Worm (Caenorhabditis elegans) whole organism, L1 larva: ENCODE data around the gene T21B4.3.

Source experiments
- C04F5.9 ChIP-seq: sonication (generic microtip); optimal IDR thresholded peaks from 2 replicates; lab custom pipeline; 2016; ENCODE audit warnings: missing genetic modification characterization, missing compliant biosample characterization
- C16A3.4 ChIP-seq: fragments of 150-350 bp; optimal IDR thresholded peaks from 2 replicates; lab custom pipeline; 2014; ENCODE audit warnings: missing biosample characterization, missing genetic modification characterization
- F16B12.6 ChIP-seq: fragments of 150-350 bp; optimal IDR thresholded peaks from 2 replicates; lab custom pipeline; 2014; ENCODE audit warnings: missing biosample characterization, missing genetic modification characterization
- Y116A8C.19 ChIP-seq: sonication (generic microtip); optimal IDR thresholded peaks from 2 replicates; lab custom pipeline; 2016; ENCODE audit warnings: missing compliant biosample characterization, missing genetic modification characterization, borderline replicate concordance
- alr-1 ChIP-seq: fragments of 200-800 bp; sonication (Bioruptor generic); optimal IDR thresholded peaks from 2 replicates; lab custom pipeline; 2018; ENCODE audit warnings: borderline replicate concordance, mild to moderate bottlenecking, missing genetic modification characterization, missing compliant biosample characterization
- aly-2 ChIP-seq: fragments of 150-350 bp; optimal IDR thresholded peaks from 2 replicates; lab custom pipeline; 2014; ENCODE audit warnings: missing biosample characterization, missing genetic modification characterization
- blmp-1 ChIP-seq: fragments of 150-350 bp; optimal IDR thresholded peaks from 2 replicates; lab custom pipeline; 2014; ENCODE audit warnings: missing biosample characterization, missing genetic modification characterization
- ceh-63 ChIP-seq: fragments of 200-800 bp; sonication (Bioruptor generic); optimal IDR thresholded peaks from 2 replicates; lab custom pipeline; 2018; ENCODE audit warnings: mild to moderate bottlenecking, missing genetic modification characterization, missing compliant biosample characterization
- ceh-8 ChIP-seq: fragments of 200-800 bp; sonication (Bioruptor generic); optimal IDR thresholded peaks from 2 replicates; lab custom pipeline; 2018; ENCODE audit warnings: mild to moderate bottlenecking, missing genetic modification characterization, moderate library complexity, missing compliant biosample characterization
- ceh-82 ChIP-seq, 3 experiments: fragments of 150-350 bp in 1 of 3; sonication (generic microtip) in 2 of 3; optimal IDR thresholded peaks; 2 replicates each; lab custom pipeline; 2014 to 2017; ENCODE audit warnings: missing biosample characterization in 3 of 3, missing genetic modification characterization in 3 of 3
- ceh-88 ChIP-seq: fragments of 200-800 bp; sonication (Bioruptor generic); IDR thresholded peaks from 2 replicates; pipeline ENCODE4 v1.3.6; 2022; ENCODE audit warnings: missing genetic modification characterization, missing compliant biosample characterization
- ces-1 ChIP-seq: fragments of 150-350 bp; optimal IDR thresholded peaks from 2 replicates; lab custom pipeline; 2014; ENCODE audit warnings: missing biosample characterization, missing genetic modification reagents, missing genetic modification characterization
- dpl-1 ChIP-seq, 3 experiments: fragments of 150-350 bp in 2 of 3; sonication (generic microtip) in 1 of 3; optimal IDR thresholded peaks; 2 replicates each; lab custom pipeline; 2014 to 2017; ENCODE audit warnings: missing biosample characterization in 3 of 3, missing genetic modification characterization in 3 of 3, missing genetic modification reagents in 3 of 3
- dsc-1 ChIP-seq: sonication (generic microtip); optimal IDR thresholded peaks from 2 replicates; lab custom pipeline; 2016; ENCODE audit warnings: mild to moderate bottlenecking, missing genetic modification characterization, missing compliant biosample characterization
- efl-1 ChIP-seq, 4 experiments: fragments of 150-350 bp; optimal IDR thresholded peaks in 3 of 4; peaks in 1 of 4; 1 replicate in 1 of 4; 2 replicates in 3 of 4; lab custom pipeline; 2014; ENCODE audit warnings: missing biosample characterization in 2 of 4, missing genetic modification characterization in 2 of 4, missing genetic modification reagents in 2 of 4
- egl-13 ChIP-seq: sonication (generic microtip); optimal IDR thresholded peaks from 2 replicates; lab custom pipeline; 2016; ENCODE audit warnings: missing genotype, missing genetic modification reagents, missing genetic modification characterization, missing compliant biosample characterization
- ets-5 ChIP-seq: fragments of 200-800 bp; sonication (Bioruptor generic); IDR thresholded peaks from 2 replicates; pipeline ENCODE4 v1.3.6; 2022; ENCODE audit warnings: missing genetic modification characterization, missing compliant biosample characterization
- fos-1 ChIP-seq: fragments of 150-350 bp; optimal IDR thresholded peaks from 2 replicates; lab custom pipeline; 2014; ENCODE audit warnings: missing biosample characterization, missing genetic modification characterization
- hpl-2 ChIP-seq: fragments of 150-350 bp; optimal IDR thresholded peaks from 2 replicates; lab custom pipeline; 2014; ENCODE audit warnings: missing biosample characterization, missing genetic modification reagents, missing genetic modification characterization
- irx-1 ChIP-seq: sonication (generic microtip); optimal IDR thresholded peaks from 2 replicates; lab custom pipeline; 2016; ENCODE audit warnings: missing genetic modification characterization, missing compliant biosample characterization
- jun-1 ChIP-seq: fragments of 150-350 bp; optimal IDR thresholded peaks from 2 replicates; lab custom pipeline; 2014; ENCODE audit warnings: missing biosample characterization, missing genetic modification reagents, missing genetic modification characterization
- lin-15B ChIP-seq: fragments of 150-350 bp; sonication (generic microtip); optimal IDR thresholded peaks from 3 replicates; lab custom pipeline; 2014; ENCODE audit warnings: missing biosample characterization, missing genetic modification characterization
- lin-39 ChIP-seq: fragments of 150-350 bp; optimal IDR thresholded peaks from 2 replicates; lab custom pipeline; 2014; ENCODE audit warnings: missing biosample characterization, missing genetic modification reagents, missing genetic modification characterization
- lir-3 ChIP-seq: sonication (generic microtip); optimal IDR thresholded peaks from 2 replicates; lab custom pipeline; 2016; ENCODE audit warnings: mild to moderate bottlenecking, missing genetic modification characterization, moderate library complexity, missing compliant biosample characterization; ENCODE audit not compliant: poor library complexity
- mab-9 ChIP-seq: fragments of 200-800 bp; sonication (Bioruptor generic); IDR thresholded peaks from 2 replicates; pipeline ENCODE4 v1.3.6; 2022; ENCODE audit warnings: missing genetic modification reagents, missing genetic modification characterization, missing compliant biosample characterization
- mef-2 ChIP-seq: fragments of 150-350 bp; optimal IDR thresholded peaks from 2 replicates; lab custom pipeline; 2014; ENCODE audit warnings: missing biosample characterization, missing genetic modification characterization
- nhr-11 ChIP-seq: fragments of 150-350 bp; optimal IDR thresholded peaks from 2 replicates; lab custom pipeline; 2014; ENCODE audit warnings: missing biosample characterization, missing genetic modification characterization
- nhr-12 ChIP-seq: sonication (generic microtip); optimal IDR thresholded peaks from 2 replicates; lab custom pipeline; 2017; ENCODE audit warnings: missing biosample characterization, missing genetic modification characterization
- nhr-19 ChIP-seq: fragments of 200-800 bp; sonication (Bioruptor generic); conservative IDR thresholded peaks from 2 replicates; pipeline ENCODE4 v1.3.6; 2022; ENCODE audit warnings: missing genetic modification characterization, missing compliant biosample characterization
- nhr-20 ChIP-seq: sonication (generic microtip); optimal IDR thresholded peaks from 2 replicates; lab custom pipeline; 2016; ENCODE audit warnings: mild to moderate bottlenecking, missing genetic modification characterization, missing compliant biosample characterization
- nhr-28 ChIP-seq: fragments of 150-350 bp; optimal IDR thresholded peaks from 2 replicates; lab custom pipeline; 2014; ENCODE audit warnings: missing biosample characterization, missing genetic modification characterization
- nhr-71 ChIP-seq: sonication (generic microtip); optimal IDR thresholded peaks from 2 replicates; lab custom pipeline; 2016; ENCODE audit warnings: mild to moderate bottlenecking, missing genetic modification characterization, moderate library complexity, missing compliant biosample characterization
- nhr-76 ChIP-seq: sonication (generic microtip); optimal IDR thresholded peaks from 2 replicates; lab custom pipeline; 2017; ENCODE audit warnings: missing biosample characterization, missing genetic modification characterization
- nhr-84 ChIP-seq: sonication (generic microtip); optimal IDR thresholded peaks from 2 replicates; lab custom pipeline; 2017; ENCODE audit warnings: missing biosample characterization, missing genetic modification characterization
- nhr-85 ChIP-seq: sonication (generic microtip); peaks from one replicate; lab custom pipeline; 2016; ENCODE audit warnings: missing genetic modification characterization, inconsistent platforms, missing compliant biosample characterization
- pax-3 ChIP-seq: fragments of 200-800 bp; sonication (Bioruptor generic); optimal IDR thresholded peaks from 2 replicates; lab custom pipeline; 2018; ENCODE audit warnings: mild to moderate bottlenecking, missing genetic modification characterization, moderate library complexity, missing compliant biosample characterization
- pqm-1 ChIP-seq: sonication (generic microtip); optimal IDR thresholded peaks from 3 replicates; lab custom pipeline; 2017; ENCODE audit warnings: missing biosample characterization, missing genetic modification characterization
- rnt-1 ChIP-seq: sonication (generic microtip); optimal IDR thresholded peaks from 2 replicates; lab custom pipeline; 2016; ENCODE audit warnings: mild to moderate bottlenecking, missing genetic modification characterization, moderate library complexity, missing compliant biosample characterization
- skn-1 ChIP-seq: fragments of 150-350 bp; optimal IDR thresholded peaks from 2 replicates; lab custom pipeline; 2014; ENCODE audit warnings: missing biosample characterization, missing genetic modification characterization
- snpc-4 ChIP-seq: fragments of 150-350 bp; optimal IDR thresholded peaks from 2 replicates; lab custom pipeline; 2014; ENCODE audit warnings: missing biosample characterization, missing genetic modification characterization
- snu-23 ChIP-seq: sonication (generic microtip); optimal IDR thresholded peaks from 2 replicates; lab custom pipeline; 2016; ENCODE audit warnings: missing genetic modification characterization, missing compliant biosample characterization
- sup-37 ChIP-seq: fragments of 200-800 bp; sonication (Bioruptor generic); optimal IDR thresholded peaks from 2 replicates; lab custom pipeline; 2018; ENCODE audit warnings: mild to moderate bottlenecking, missing genetic modification characterization, missing compliant biosample characterization
- swsn-7 ChIP-seq: sonication (generic microtip); optimal IDR thresholded peaks from 2 replicates; lab custom pipeline; 2016; ENCODE audit warnings: missing genetic modification characterization, missing compliant biosample characterization
- unc-130 ChIP-seq: fragments of 150-350 bp; optimal IDR thresholded peaks from 2 replicates; lab custom pipeline; 2017; ENCODE audit warnings: missing biosample characterization, missing genetic modification characterization, inconsistent platforms
- unc-30 ChIP-seq: sonication (generic microtip); optimal IDR thresholded peaks from 2 replicates; lab custom pipeline; 2017; ENCODE audit warnings: missing biosample characterization, missing genetic modification characterization
- unc-62 ChIP-seq: fragments of 150-350 bp; optimal IDR thresholded peaks from 2 replicates; lab custom pipeline; 2014; ENCODE audit warnings: missing biosample characterization, missing genetic modification reagents, missing genetic modification characterization
- unc-86 ChIP-seq: sonication (generic microtip); optimal IDR thresholded peaks from 2 replicates; lab custom pipeline; 2016; ENCODE audit warnings: missing genetic modification characterization, missing compliant biosample characterization
- unc-98 ChIP-seq: fragments of 200-800 bp; sonication (Bioruptor generic); IDR thresholded peaks from 2 replicates; pipeline ENCODE4 v1.3.6; 2022; ENCODE audit warnings: missing genetic modification characterization, missing compliant biosample characterization
- vab-15 ChIP-seq: sonication (generic microtip); optimal IDR thresholded peaks from 2 replicates; lab custom pipeline; 2017; ENCODE audit warnings: missing genotype, mild to moderate bottlenecking, missing genetic modification characterization, missing compliant biosample characterization
- xbp-1 ChIP-seq: sonication (generic microtip); optimal IDR thresholded peaks from 2 replicates; lab custom pipeline; 2016; ENCODE audit warnings: missing genetic modification characterization, missing compliant biosample characterization
- zag-1 ChIP-seq: fragments of 150-350 bp; optimal IDR thresholded peaks from 2 replicates; lab custom pipeline; 2014; ENCODE audit warnings: missing biosample characterization, missing genetic modification characterization
- ztf-11 ChIP-seq, 2 experiments: sonication (generic microtip); optimal IDR thresholded peaks; 2 replicates each; lab custom pipeline; 2016 to 2017; ENCODE audit warnings: missing genetic modification characterization in 2 of 2, missing biosample characterization in 1 of 2, missing compliant biosample characterization in 1 of 2
- ztf-4 ChIP-seq: fragments of 150-350 bp; optimal IDR thresholded peaks from 2 replicates; lab custom pipeline; 2014; ENCODE audit warnings: missing biosample characterization, missing genetic modification characterization

T21B4.3 gene

ce11 chrII:12494556-12495131 lies 2.2 kb downstream of the T21B4.3 start, which contains the start of gene col-85:
col-85 (minus strand) TSS chrII:12495095.
- TF ChIP-seq nhr-12: no peak
- no peak for TF ChIP-seq lin-39
- TF ChIP-seq snu-23 (GFP tag; lab: Kevin White, UChicago): peak; percentile 84
- peak; percentile 63 for TF ChIP-seq vab-15 (tag; lab: Kevin White, UChicago)
- TF ChIP-seq jun-1: peak; percentile 37
- TF ChIP-seq nhr-19 (GFP tag; lab: Robert Waterston, UW): peak; percentile 76
- no peak for TF ChIP-seq ets-5 (GFP tag; lab: Robert Waterston, UW)
- TF ChIP-seq unc-86: peak; percentile 49
- peak; percentile 49 for TF ChIP-seq aly-2
- TF ChIP-seq nhr-11 (tag; lab: Kevin White, UChicago): no peak
- peak; percentile 19 for TF ChIP-seq mef-2 (tag; lab: Kevin White, UChicago)
- TF ChIP-seq pax-3 (tag; lab: Kevin White, UChicago): peak; percentile 47
- TF ChIP-seq Y116A8C.19 (tag; lab: Kevin White, UChicago): no peak
- no peak for TF ChIP-seq nhr-76
- TF ChIP-seq ceh-88: no peak
- TF ChIP-seq ztf-4 (tag; lab: Kevin White, UChicago): no peak
- peak; percentile 70 for TF ChIP-seq nhr-20
- peak; percentile 5 for TF ChIP-seq hpl-2 (GFP tag; lab: Kevin White, UChicago)
- TF ChIP-seq unc-130 (tag; lab: Kevin White, UChicago): peak; percentile 12
- no peak for TF ChIP-seq C04F5.9
- peak; percentile 60 for TF ChIP-seq xbp-1 (tag; lab: Kevin White, UChicago)
- peak; percentile 72 for TF ChIP-seq nhr-85 (tag; lab: Kevin White, UChicago)
- peak; percentile 60; the same call in 1 of the 2 replicates for TF ChIP-seq unc-98 (GFP tag; lab: Robert Waterston, UW)
- peak; percentile 65 for TF ChIP-seq C16A3.4 (tag; lab: Kevin White, UChicago)
- peak; percentile 19 for TF ChIP-seq F16B12.6 (tag; lab: Kevin White, UChicago)
- TF ChIP-seq zag-1 (tag; lab: Kevin White, UChicago): no peak
- no peak for TF ChIP-seq nhr-84 (tag; lab: Kevin White, UChicago)
- TF ChIP-seq pqm-1: peak; percentile 11
- TF ChIP-seq snpc-4: peak; percentile 90
- no peak for TF ChIP-seq unc-62 (GFP tag; lab: Kevin White, UChicago)
- peak; percentile 69 for TF ChIP-seq fos-1 (tag; lab: Kevin White, UChicago)
- TF ChIP-seq lir-3 (tag; lab: Kevin White, UChicago): peak; percentile 44
- peak; percentile 73 for TF ChIP-seq swsn-7 (tag; lab: Kevin White, UChicago)
- no peak for TF ChIP-seq ceh-8 (GFP tag; lab: Kevin White, UChicago)
- TF ChIP-seq efl-1 (optimal IDR thresholded peaks at IDR 0.05; lab: Kevin White, UChicago): peak; percentile 65 to 71
- TF ChIP-seq efl-1 (GFP tag; optimal IDR thresholded peaks at IDR 0.05 in 1 of 2; lab: Kevin White, UChicago): peak; percentile 66 to 97
- TF ChIP-seq mab-9 (GFP tag; lab: Robert Waterston, UW): 0 out of 2 replicates have a peak, but pooled peaks have one; percentile 41
- TF ChIP-seq ceh-82 (tag; optimal IDR thresholded peaks at IDR 0.05; lab: Kevin White, UChicago): peak; percentile 27 to 79 (median 55)
- TF ChIP-seq sup-37 (GFP tag; lab: Kevin White, UChicago): no peak
- no peak for TF ChIP-seq ceh-63 (GFP tag; lab: Kevin White, UChicago)
- peak; percentile 53 for TF ChIP-seq skn-1 (tag; lab: Kevin White, UChicago)
- no peak for TF ChIP-seq unc-30 (tag; lab: Kevin White, UChicago)
- TF ChIP-seq rnt-1 (tag; lab: Kevin White, UChicago): peak; percentile 68
- TF ChIP-seq dsc-1: peak; percentile 75
- TF ChIP-seq ztf-11 (tag; optimal IDR thresholded peaks at IDR 0.05; lab: Kevin White, UChicago): peak in 1 of 2 experiments; percentile 16
- TF ChIP-seq nhr-71: peak; percentile 78
- peak; percentile 16 for TF ChIP-seq lin-15B
- no peak for TF ChIP-seq nhr-28 (tag; lab: Kevin White, UChicago)
- TF ChIP-seq ces-1: no peak
- TF ChIP-seq irx-1: peak; percentile 57
- no peak for TF ChIP-seq egl-13 (tag; lab: Kevin White, UChicago)
- no peak for TF ChIP-seq alr-1 (tag; lab: Kevin White, UChicago)
- peak; percentile 44 to 66 (median 54) for TF ChIP-seq dpl-1 (GFP tag; optimal IDR thresholded peaks at IDR 0.05; lab: Kevin White, UChicago)
- TF ChIP-seq blmp-1 (tag; lab: Kevin White, UChicago): no peak
